Worm (Caenorhabditis elegans) whole organism, young adult: ENCODE data around the gene fbxa-136.

Source experiments
- F55B11.4 ChIP-seq: sonication (generic microtip); optimal IDR thresholded peaks from 2 replicates; lab custom pipeline; 2016; ENCODE audit warnings: missing compliant biosample characterization, missing genetic modification characterization, borderline replicate concordance; ENCODE audit not compliant: insufficient read depth
- F57C9.4 ChIP-seq: sonication (generic microtip); optimal IDR thresholded peaks from 2 replicates; lab custom pipeline; 2017; ENCODE audit warnings: mild to moderate bottlenecking, missing genetic modification characterization, missing compliant biosample characterization
- Y56A3A.18 ChIP-seq: fragments of 200-800 bp; sonication (Bioruptor generic); IDR thresholded peaks from 2 replicates; pipeline ENCODE4 v1.3.6; 2022; ENCODE audit warnings: missing genetic modification reagents, missing genetic modification characterization, missing compliant biosample characterization
- ama-1 ChIP-seq, 3 experiments: fragments of 150-350 bp in 1 of 3; sonication (generic microtip) in 2 of 3; optimal IDR thresholded peaks; 2 replicates each; lab custom pipeline; 2014 to 2018; ENCODE audit warnings: missing biosample characterization in 2 of 3, missing genetic modification characterization in 2 of 3, missing genetic modification reagents in 2 of 3
- ceh-58 ChIP-seq: fragments of 200-800 bp; sonication (Bioruptor generic); IDR thresholded peaks from 2 replicates; pipeline ENCODE4 v1.3.6; 2022; ENCODE audit warnings: missing genetic modification characterization, missing compliant biosample characterization
- ceh-91 ChIP-seq: fragments of 200-800 bp; sonication (Bioruptor generic); IDR thresholded peaks from 2 replicates; pipeline ENCODE4 v1.3.6; 2022; ENCODE audit warnings: missing genetic modification reagents, missing genetic modification characterization, missing compliant biosample characterization
- gei-17 ChIP-seq: fragments of 200-800 bp; sonication (Bioruptor generic); optimal IDR thresholded peaks from 2 replicates; lab custom pipeline; 2018; ENCODE audit warnings: mild to moderate bottlenecking, missing genetic modification characterization, missing compliant biosample characterization
- lir-1 ChIP-seq: fragments of 200-800 bp; sonication (Bioruptor generic); conservative IDR thresholded peaks from 2 replicates; pipeline ENCODE4 v1.3.6; 2022; ENCODE audit warnings: missing genetic modification reagents, missing genetic modification characterization, missing compliant biosample characterization
- madf-10 ChIP-seq: sonication (generic microtip); optimal IDR thresholded peaks from 2 replicates; lab custom pipeline; 2016; ENCODE audit warnings: mild to moderate bottlenecking, missing genetic modification characterization, missing compliant biosample characterization
- snpc-4 ChIP-seq, 5 experiments: fragments of 150-350 bp in 1 of 5; sonication (generic microtip) in 4 of 5; optimal IDR thresholded peaks; 2 replicates each; lab custom pipeline; 2014 to 2018; ENCODE audit warnings: missing genetic modification characterization in 5 of 5, missing biosample characterization in 3 of 5, antibody characterized with exemption in 2 of 5, mild to moderate bottlenecking in 2 of 5, missing compliant biosample characterization in 2 of 5, missing genotype in 2 of 5, moderate library complexity in 2 of 5, missing genetic modification reagents in 1 of 5
- unc-62 ChIP-seq: fragments of 150-350 bp; optimal IDR thresholded peaks from 2 replicates; lab custom pipeline; 2014; ENCODE audit warnings: missing biosample characterization, missing genetic modification reagents, missing genetic modification characterization
- ztf-3 ChIP-seq: fragments of 200-800 bp; sonication (Bioruptor generic); optimal IDR thresholded peaks from 2 replicates; lab custom pipeline; 2018; ENCODE audit warnings: mild to moderate bottlenecking, missing genetic modification characterization, missing compliant biosample characterization

- TF ChIP-seq unc-62 (no peak), Y56A3A.18 (GFP tag; lab: Robert Waterston, UW) (no peak), madf-10 (tag; lab: Kevin White, UChicago) (no peak), ceh-91 (GFP tag; lab: Robert Waterston, UW) (no peak), F55B11.4 (no peak), lir-1 (no peak), ceh-58 (GFP tag; lab: Robert Waterston, UW) (0 out of 2 replicates have a peak, but pooled peaks have one; percentile 17), gei-17 (GFP tag; lab: Kevin White, UChicago) (no peak), ama-1 (optimal IDR thresholded peaks at IDR 0.05; lab: Kevin White, UChicago) (no peak), ama-1 (GFP tag; optimal IDR thresholded peaks at IDR 0.05; lab: Kevin White, UChicago) (no peak), snpc-4 (GFP tag; optimal IDR thresholded peaks at IDR 0.05; lab: Kevin White, UChicago) (no peak), snpc-4 (tag; optimal IDR thresholded peaks at IDR 0.05; lab: Kevin White, UChicago) (no peak), F57C9.4 (tag; lab: Kevin White, UChicago) (no peak), ztf-3 (GFP tag; lab: Kevin White, UChicago) (no peak)
Measured at ce11 chrV:17500055-17500454, 20.8 kb upstream of the fbxa-136 start.
